Fruit fly (Drosophila melanogaster): ENCODE measurements around the gene foxo.

- no peak for TF ChIP-seq Pif1B (GFP tag; optimal IDR thresholded peaks at IDR 0.05)
- TF ChIP-seq CG4496 (GFP tag; IDR thresholded peaks at IDR 0.05), result no peak
- no peak for TF ChIP-seq gl (tag; optimal IDR thresholded peaks at IDR 0.05)
- TF ChIP-seq Ets98B (GFP tag; IDR thresholded peaks at IDR 0.05), result peak; percentile 18; the same call in 1 of the 2 replicates
- no peak for TF ChIP-seq CG34367 (tag; optimal IDR thresholded peaks at IDR 0.05)
Observed at dm6 chr3R:14020345-14021001, 36.3 kb upstream of the foxo start.

Measured in whole organism, pupa.